Fruit fly (Drosophila melanogaster) whole organism, wandering third instar larva: ENCODE measurements around the gene CG15283.

Experiments
- Abd-B ChIP-seq: fragments of >200 bp; optimal IDR thresholded peaks from 2 replicates; lab custom pipeline; 2017; ENCODE audit warnings: missing biosample characterization, missing genetic modification characterization
- CG32264 ChIP-seq: fragments of 200-800 bp; sonication (Bioruptor generic); optimal IDR thresholded peaks from 2 replicates; lab custom pipeline; 2016; ENCODE audit warnings: missing biosample characterization, missing genetic modification characterization
- CG9705 ChIP-seq: fragments of 200-800 bp; sonication (Bioruptor generic); optimal IDR thresholded peaks from 2 replicates; lab custom pipeline; 2018; ENCODE audit warnings: missing biosample characterization, mild to moderate bottlenecking, missing genetic modification characterization
- Dfd ChIP-seq: fragments of >200 bp; optimal IDR thresholded peaks from 2 replicates; lab custom pipeline; 2017; ENCODE audit warnings: missing biosample characterization, missing genetic modification characterization
- HLH106 ChIP-seq: fragments of 200-800 bp; optimal IDR thresholded peaks from 3 replicates; lab custom pipeline; 2019; ENCODE audit warnings: missing biosample characterization, mild to moderate bottlenecking, missing genetic modification characterization, moderate library complexity
- Hnf4 ChIP-seq: fragments of 200-800 bp; sonication (Bioruptor generic); optimal IDR thresholded peaks from 2 replicates; lab custom pipeline; 2016; ENCODE audit warnings: missing biosample characterization, mild to moderate bottlenecking, missing genetic modification characterization
- Hr78 ChIP-seq: fragments of >200 bp; optimal IDR thresholded peaks from 2 replicates; lab custom pipeline; 2017; ENCODE audit warnings: missing biosample characterization, missing genetic modification characterization
- Hr83 ChIP-seq: fragments of 200-300 bp; sonication (Bioruptor generic); optimal IDR thresholded peaks from 2 replicates; lab custom pipeline; 2016; ENCODE audit warnings: missing biosample characterization, mild to moderate bottlenecking, missing genetic modification characterization, moderate library complexity; ENCODE audit not compliant: poor library complexity, severe bottlenecking
- Jra ChIP-seq: sonication (Bioruptor generic); optimal IDR thresholded peaks from 2 replicates; lab custom pipeline; 2016; ENCODE audit warnings: missing biosample characterization, missing genetic modification characterization
- Mio ChIP-seq: sonication (Bioruptor generic); optimal IDR thresholded peaks from 2 replicates; lab custom pipeline; 2016; ENCODE audit warnings: missing biosample characterization, missing genetic modification characterization
- Myc ChIP-seq: fragments of >200 bp; optimal IDR thresholded peaks from 2 replicates; lab custom pipeline; 2017
- N ChIP-seq: fragments of >200 bp; optimal IDR thresholded peaks from 2 replicates; lab custom pipeline; 2018; ENCODE audit warnings: missing biosample characterization, missing external identifiers, missing genetic modification characterization
- Rel ChIP-seq, 2 experiments: fragments of 200-800 bp; sonication (Bioruptor generic) in 1 of 2; optimal IDR thresholded peaks; 2 replicates in 1 of 2; 3 replicates in 1 of 2; lab custom pipeline; 2016 to 2019; ENCODE audit warnings: mild to moderate bottlenecking in 2 of 2, missing biosample characterization in 2 of 2, missing genetic modification characterization in 2 of 2, moderate library complexity in 1 of 2
- Sp1 ChIP-seq: fragments of 200-800 bp; sonication (Bioruptor generic); optimal IDR thresholded peaks from 3 replicates; lab custom pipeline; 2019; ENCODE audit warnings: missing biosample characterization, mild to moderate bottlenecking, missing genetic modification characterization, moderate library complexity
- Vsx2 ChIP-seq: fragments of 200-300, 225-300 bp; sonication (Bioruptor generic); optimal IDR thresholded peaks from 2 replicates; lab custom pipeline; 2018; ENCODE audit warnings: missing biosample characterization, missing genetic modification characterization; ENCODE audit not compliant: partially characterized antibody
- br ChIP-seq: fragments of 200-800 bp; sonication (Bioruptor generic); optimal IDR thresholded peaks from 2 replicates; lab custom pipeline; 2016; ENCODE audit warnings: missing biosample characterization, missing genetic modification characterization
- brk ChIP-seq: fragments of 200-800 bp; sonication (Bioruptor generic); optimal IDR thresholded peaks from 2 replicates; lab custom pipeline; 2016; ENCODE audit warnings: missing biosample characterization, mild to moderate bottlenecking, missing genetic modification characterization
- dmrt93B ChIP-seq: fragments of 200-800 bp; sonication (Bioruptor generic); optimal IDR thresholded peaks from 2 replicates; lab custom pipeline; 2018; ENCODE audit warnings: missing biosample characterization, mild to moderate bottlenecking, missing genetic modification characterization
- dsf ChIP-seq: sonication (Bioruptor generic); optimal IDR thresholded peaks from 2 replicates; lab custom pipeline; 2016; ENCODE audit warnings: missing biosample characterization, missing genetic modification characterization, borderline replicate concordance
- ey ChIP-seq: fragments of 200-800 bp; sonication (Bioruptor generic); optimal IDR thresholded peaks from 2 replicates; lab custom pipeline; 2016; ENCODE audit warnings: missing biosample characterization, missing genetic modification characterization
- foxo ChIP-seq, 2 experiments: fragments of 200-800 bp; sonication (Bioruptor generic); optimal IDR thresholded peaks; 2 replicates in 1 of 2; 3 replicates in 1 of 2; lab custom pipeline; 2016 to 2017; ENCODE audit warnings: missing biosample characterization in 2 of 2, missing genetic modification characterization in 2 of 2
- fru ChIP-seq: fragments of 200-800 bp; sonication (Bioruptor generic); optimal IDR thresholded peaks from 3 replicates; lab custom pipeline; 2016; ENCODE audit warnings: missing biosample characterization, mild to moderate bottlenecking, missing genetic modification characterization
- jim ChIP-seq: fragments of 175-275, 200-325 bp; sonication (Bioruptor generic); optimal IDR thresholded peaks from 2 replicates; lab custom pipeline; 2016; ENCODE audit warnings: missing biosample characterization, mild to moderate bottlenecking, missing genetic modification characterization
- lola ChIP-seq: fragments of >200 bp; optimal IDR thresholded peaks from 2 replicates; lab custom pipeline; 2017; ENCODE audit warnings: missing biosample characterization, missing genetic modification characterization
- pan ChIP-seq: fragments of >200 bp; optimal IDR thresholded peaks from 2 replicates; lab custom pipeline; 2017
- psq ChIP-seq: fragments of 200-800 bp; sonication (Bioruptor generic); optimal IDR thresholded peaks from 3 replicates; lab custom pipeline; 2017; ENCODE audit warnings: missing biosample characterization, mild to moderate bottlenecking, missing genetic modification characterization, moderate library complexity
- rgr ChIP-seq: fragments of 200-800 bp; sonication (Bioruptor generic); optimal IDR thresholded peaks from 3 replicates; lab custom pipeline; 2016; ENCODE audit warnings: missing biosample characterization, mild to moderate bottlenecking, missing genetic modification characterization
- sage ChIP-seq: fragments of 200-800 bp; sonication (Bioruptor generic); optimal IDR thresholded peaks from 2 replicates; lab custom pipeline; 2016; ENCODE audit warnings: missing biosample characterization, mild to moderate bottlenecking, missing genetic modification characterization
- sv ChIP-seq: fragments of 200-800 bp; sonication (Bioruptor generic); optimal IDR thresholded peaks from 3 replicates; lab custom pipeline; 2016; ENCODE audit warnings: missing biosample characterization, missing genetic modification characterization
- tai ChIP-seq: sonication (Bioruptor generic); optimal IDR thresholded peaks from 2 replicates; lab custom pipeline; 2016; ENCODE audit warnings: missing biosample characterization, missing genetic modification characterization
- usp ChIP-seq: fragments of >200 bp; optimal IDR thresholded peaks from 2 replicates; lab custom pipeline; 2017; ENCODE audit warnings: missing biosample characterization, missing genetic modification characterization
- woc ChIP-seq: sonication (Bioruptor generic); optimal IDR thresholded peaks from 2 replicates; lab custom pipeline; 2016; ENCODE audit warnings: missing biosample characterization, mild to moderate bottlenecking, missing genetic modification characterization

CG15283 gene

DNA sequence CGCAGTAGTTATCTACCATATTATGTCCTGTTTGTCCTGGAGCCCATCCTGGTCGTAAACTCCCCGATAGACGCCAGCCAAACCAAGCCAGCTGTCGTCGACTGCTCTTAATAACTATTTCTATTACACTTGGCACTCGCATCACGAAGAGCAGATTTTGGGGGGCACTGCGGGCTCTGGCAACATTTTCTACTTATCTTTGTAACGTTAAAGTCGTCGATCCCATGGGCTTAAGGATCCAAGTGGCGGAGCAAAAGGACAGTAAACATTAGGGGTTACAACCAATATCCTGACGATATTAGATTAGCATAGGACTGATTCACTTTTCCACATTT, 9.3 kb upstream of the CG15283 start:
- TF ChIP-seq Dfd (GFP tag; lab: Kevin White, UChicago) (no peak), sv (GFP tag; lab: Kevin White, UChicago) (no peak), lola (GFP tag; lab: Kevin White, UChicago) (no peak), woc (GFP tag; lab: Kevin White, UChicago) (no peak), dmrt93B (GFP tag; lab: Kevin White, UChicago) (no peak), CG9705 (GFP tag; lab: Kevin White, UChicago) (no peak), jim (GFP tag; lab: Kevin White, UChicago) (no peak), N (GFP tag; lab: Kevin White, UChicago) (no peak), fru (GFP tag; lab: Kevin White, UChicago) (no peak), HLH106 (tag; lab: Kevin White, UChicago) (no peak)
- TF ChIP-seq, all 38 proteins: peak for 0

DNA sequence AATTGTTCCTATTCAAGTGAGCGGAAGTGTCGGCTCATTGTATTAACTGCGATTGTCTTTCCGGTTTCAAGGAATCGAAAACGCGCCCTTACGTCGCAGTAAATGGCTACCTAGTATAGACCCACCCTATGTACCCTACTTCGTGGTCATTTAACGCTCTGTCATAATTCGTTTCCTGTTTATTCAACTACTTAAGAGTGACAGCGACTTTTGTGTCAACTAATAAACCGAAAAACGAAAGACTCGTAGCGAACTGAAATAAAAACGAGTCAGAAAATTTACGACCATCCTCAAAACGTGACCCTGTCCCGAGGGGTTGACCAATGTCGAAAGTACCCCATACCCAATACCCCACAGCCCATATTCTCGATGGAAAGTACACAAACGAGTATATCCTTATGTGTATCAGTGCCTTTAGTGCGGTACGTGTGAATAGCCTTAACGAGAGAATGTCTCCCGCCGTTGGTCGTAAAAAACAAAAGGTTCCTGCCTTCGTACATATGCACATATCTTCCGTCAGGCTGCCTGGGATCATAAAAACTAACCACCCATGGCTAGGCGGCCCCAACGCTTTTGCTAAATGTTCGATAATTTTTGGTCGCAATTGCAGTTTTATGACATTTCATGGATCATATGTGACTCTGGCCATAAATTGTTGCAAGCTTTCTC, 8.8 kb upstream of the CG15283 start:
- TF ChIP-seq Hr83 (GFP tag; lab: Kevin White, UChicago) (no peak), dsf (GFP tag; lab: Kevin White, UChicago) (no peak), Mio (no peak), N (GFP tag; lab: Kevin White, UChicago) (no peak), Abd-B (GFP tag; lab: Kevin White, UChicago) (no peak), lola (GFP tag; lab: Kevin White, UChicago) (no peak), pan (no peak), sage (no peak), Dfd (GFP tag; lab: Kevin White, UChicago) (no peak), br (GFP tag; lab: Kevin White, UChicago) (no peak), jim (GFP tag; lab: Kevin White, UChicago) (no peak), woc (GFP tag; lab: Kevin White, UChicago) (no peak), tai (no peak), HLH106 (tag; lab: Kevin White, UChicago) (no peak), Hnf4 (GFP tag; lab: Kevin White, UChicago) (no peak), ey (GFP tag; lab: Kevin White, UChicago) (no peak), psq (GFP tag; lab: Kevin White, UChicago) (no peak), rgr (GFP tag; lab: Kevin White, UChicago) (no peak)

DNA sequence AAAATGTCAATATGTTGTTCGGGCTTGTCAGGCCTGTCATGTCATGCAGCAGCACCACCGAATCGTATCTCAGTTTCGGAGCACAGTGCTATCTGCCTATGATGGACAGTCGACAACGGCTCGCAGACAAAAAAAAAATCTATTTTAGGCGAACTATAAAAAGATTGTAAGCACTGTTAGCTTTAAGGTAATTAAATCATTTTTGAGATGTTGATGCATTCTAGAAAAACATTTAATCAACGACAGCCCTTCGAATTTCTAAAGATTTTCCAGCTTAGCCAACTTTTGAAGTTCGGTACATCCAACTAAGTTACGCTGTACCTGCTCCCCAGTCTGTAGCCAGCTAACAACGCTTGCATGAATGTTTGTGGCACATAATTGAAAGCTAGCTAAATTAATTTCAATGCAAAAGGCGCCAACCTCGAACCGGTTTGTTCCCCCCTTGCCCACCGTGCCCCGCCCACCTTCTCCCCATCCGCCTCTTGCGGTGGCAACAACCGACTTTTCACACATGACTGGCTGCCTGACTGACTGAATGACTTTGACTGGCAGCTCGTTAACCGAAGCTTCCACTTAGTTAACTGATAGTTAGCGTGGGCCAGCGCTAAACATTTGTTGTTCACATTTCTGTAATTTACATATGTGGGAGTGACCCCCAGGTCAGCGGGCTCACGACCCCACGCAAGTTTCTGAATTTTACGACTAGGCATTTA, 7.6 kb upstream of the CG15283 start:
- TF ChIP-seq CG32264: no peak
- no peak for TF ChIP-seq brk (GFP tag; lab: Kevin White, UChicago)
- no peak for TF ChIP-seq br (GFP tag; lab: Kevin White, UChicago)
- TF ChIP-seq sv (GFP tag; lab: Kevin White, UChicago): peak; percentile 45
- TF ChIP-seq fru (GFP tag; lab: Kevin White, UChicago): no peak
- TF ChIP-seq Jra: no peak

DNA sequence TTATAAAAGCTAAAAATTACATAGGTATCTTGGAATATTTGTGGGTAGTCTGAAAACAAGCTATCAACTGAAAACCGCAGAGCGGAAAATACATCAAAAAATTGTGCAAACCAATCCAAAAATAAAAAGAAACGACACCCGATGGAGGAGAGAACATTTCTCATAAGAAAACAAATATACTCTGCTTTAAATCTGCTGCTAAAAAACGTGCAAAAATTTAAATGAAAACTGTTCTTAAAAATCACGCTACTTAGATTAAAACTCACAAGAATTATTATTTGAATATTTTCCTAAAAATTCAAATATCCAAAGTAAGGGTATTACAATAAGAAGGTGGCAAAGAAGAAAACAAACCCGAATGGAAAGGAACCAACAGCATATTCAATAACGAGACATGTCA, 6.7 kb upstream of the CG15283 start:
- TF ChIP-seq Sp1 (GFP tag; lab: Kevin White, UChicago) (no peak), Rel (GFP tag; optimal IDR thresholded peaks at IDR 0.05; lab: Kevin White, UChicago) (no peak), Rel (tag; optimal IDR thresholded peaks at IDR 0.05; lab: Kevin White, UChicago) (no peak), Hr83 (GFP tag; lab: Kevin White, UChicago) (no peak), ey (GFP tag; lab: Kevin White, UChicago) (no peak), Jra (no peak), CG9705 (GFP tag; lab: Kevin White, UChicago) (no peak), fru (GFP tag; lab: Kevin White, UChicago) (no peak), Vsx2 (GFP tag; lab: Kevin White, UChicago) (no peak), Dfd (GFP tag; lab: Kevin White, UChicago) (no peak), sv (GFP tag; lab: Kevin White, UChicago) (no peak), dmrt93B (GFP tag; lab: Kevin White, UChicago) (no peak), Hr78 (GFP tag; lab: Kevin White, UChicago) (no peak)

DNA sequence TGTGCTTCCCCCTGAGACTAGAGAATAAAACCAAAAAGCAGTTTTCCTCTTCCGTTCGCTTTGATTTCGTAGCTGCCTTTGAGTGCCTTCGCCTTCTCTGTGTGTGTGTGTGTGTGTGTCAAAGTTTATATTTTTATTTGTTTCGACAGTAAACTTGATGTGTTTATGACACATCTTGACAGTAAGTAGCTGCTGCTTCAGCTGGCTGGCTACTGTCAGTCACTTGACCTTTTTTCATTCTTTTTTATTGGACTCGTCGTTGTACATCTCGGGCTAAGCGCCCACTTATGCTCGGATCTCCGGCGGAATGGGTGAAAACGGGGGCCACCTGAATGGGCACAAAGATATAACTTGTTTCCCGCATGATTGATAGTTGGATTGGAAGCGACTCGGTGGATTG, 6.1 kb upstream of the CG15283 start:
- no peak for TF ChIP-seq Sp1 (GFP tag; lab: Kevin White, UChicago)
- TF ChIP-seq Abd-B (GFP tag; lab: Kevin White, UChicago): no peak
- TF ChIP-seq foxo (GFP tag; optimal IDR thresholded peaks at IDR 0.05; lab: Kevin White, UChicago): no peak
- no peak for TF ChIP-seq Hr78 (GFP tag; lab: Kevin White, UChicago)
- TF ChIP-seq dmrt93B (GFP tag; lab: Kevin White, UChicago): no peak
- no peak for TF ChIP-seq usp
- no peak for TF ChIP-seq dsf (GFP tag; lab: Kevin White, UChicago)
- TF ChIP-seq psq (GFP tag; lab: Kevin White, UChicago): no peak
- no peak for TF ChIP-seq woc (GFP tag; lab: Kevin White, UChicago)
- TF ChIP-seq rgr (GFP tag; lab: Kevin White, UChicago): no peak
- no peak for TF ChIP-seq Vsx2 (GFP tag; lab: Kevin White, UChicago)
- TF ChIP-seq Myc (lab: Kevin White, UChicago): no peak
- no peak for TF ChIP-seq brk (GFP tag; lab: Kevin White, UChicago)
- TF ChIP-seq Hnf4 (GFP tag; lab: Kevin White, UChicago): no peak
- TF ChIP-seq, all 38 proteins: peak for 0
